Worm (Caenorhabditis elegans) whole organism, L4 larva: ENCODE measurements around the gene Y54G2A.40.
"Not testable (repeated sequence)": the region's sequence is repeated elsewhere in the genome, so short reads cannot be mapped to it uniquely, and the experiment has no call there.

Source experiments
- F10B5.3 ChIP-seq: sonication (generic microtip); optimal IDR thresholded peaks from 2 replicates; lab custom pipeline; 2016; ENCODE audit warnings: mild to moderate bottlenecking, missing genetic modification characterization, missing compliant biosample characterization
- Y105C5A.15 ChIP-seq: fragments of 200-800 bp; sonication (Bioruptor generic); IDR thresholded peaks from 2 replicates; pipeline ENCODE4 v1.3.6; 2022; ENCODE audit warnings: missing genetic modification characterization, missing compliant biosample characterization
- aha-1 ChIP-seq: fragments of 150-350 bp; peaks from one replicate; lab custom pipeline; 2014; ENCODE audit warnings: missing biosample characterization, missing genetic modification characterization
- arid-1 ChIP-seq: fragments of 200-800 bp; sonication (Bioruptor generic); conservative IDR thresholded peaks from 2 replicates; pipeline ENCODE4 v1.3.6; 2022; ENCODE audit warnings: missing genetic modification reagents, missing genetic modification characterization, missing compliant biosample characterization
- ceh-32 ChIP-seq: sonication (generic microtip); optimal IDR thresholded peaks from 2 replicates; lab custom pipeline; 2016; ENCODE audit warnings: mild to moderate bottlenecking, missing genetic modification characterization, missing compliant biosample characterization; ENCODE audit not compliant: poor library complexity
- ceh-82 ChIP-seq: sonication (generic microtip); optimal IDR thresholded peaks from 2 replicates; lab custom pipeline; 2017; ENCODE audit warnings: missing biosample characterization, missing genetic modification characterization
- daf-12 ChIP-seq: fragments of 150-350 bp; optimal IDR thresholded peaks from 2 replicates; lab custom pipeline; 2014; ENCODE audit warnings: missing biosample characterization, missing genetic modification reagents, missing genetic modification characterization
- daf-16 ChIP-seq, 3 experiments: sonication (generic microtip); optimal IDR thresholded peaks; 2 replicates each; lab custom pipeline; 2016 to 2017; ENCODE audit warnings: missing genetic modification characterization in 3 of 3, missing genetic modification reagents in 3 of 3, mild to moderate bottlenecking in 2 of 3, missing compliant biosample characterization in 2 of 3, missing biosample characterization in 1 of 3, moderate library complexity in 1 of 3
- dmd-6 ChIP-seq: fragments of 200-800 bp; sonication (Bioruptor generic); IDR thresholded peaks from 2 replicates; pipeline ENCODE4 v1.3.6; 2022; ENCODE audit warnings: missing genetic modification reagents, missing genetic modification characterization, missing compliant biosample characterization
- duxl-1 ChIP-seq: sonication (generic microtip); optimal IDR thresholded peaks from 2 replicates; lab custom pipeline; 2016; ENCODE audit warnings: mild to moderate bottlenecking, missing genetic modification characterization, moderate library complexity, missing compliant biosample characterization; ENCODE audit not compliant: poor library complexity
- lsy-2 ChIP-seq, 2 experiments: fragments of 150-350 bp in 1 of 2; sonication (generic microtip) in 1 of 2; optimal IDR thresholded peaks; 2 replicates each; lab custom pipeline; 2014 to 2017; ENCODE audit warnings: missing biosample characterization in 2 of 2, missing genetic modification characterization in 2 of 2
- madf-5 ChIP-seq, 2 experiments: fragments of 200-800 bp; sonication (Bioruptor generic); IDR thresholded peaks; 2 replicates each; pipeline ENCODE4 v1.3.6; 2022; ENCODE audit warnings: missing compliant biosample characterization in 2 of 2, missing genetic modification characterization in 2 of 2
- mes-2 ChIP-seq: sonication (generic microtip); optimal IDR thresholded peaks from 2 replicates; lab custom pipeline; 2016; ENCODE audit warnings: missing genotype, mild to moderate bottlenecking, missing genetic modification characterization, missing compliant biosample characterization; ENCODE audit not compliant: poor library complexity, severe bottlenecking
- nhr-42 ChIP-seq: fragments of 200-800 bp; sonication (Bioruptor generic); IDR thresholded peaks from 2 replicates; pipeline ENCODE4 v1.3.6; 2022; ENCODE audit warnings: missing genetic modification characterization, missing compliant biosample characterization

Y54G2A.40 gene

DNA sequence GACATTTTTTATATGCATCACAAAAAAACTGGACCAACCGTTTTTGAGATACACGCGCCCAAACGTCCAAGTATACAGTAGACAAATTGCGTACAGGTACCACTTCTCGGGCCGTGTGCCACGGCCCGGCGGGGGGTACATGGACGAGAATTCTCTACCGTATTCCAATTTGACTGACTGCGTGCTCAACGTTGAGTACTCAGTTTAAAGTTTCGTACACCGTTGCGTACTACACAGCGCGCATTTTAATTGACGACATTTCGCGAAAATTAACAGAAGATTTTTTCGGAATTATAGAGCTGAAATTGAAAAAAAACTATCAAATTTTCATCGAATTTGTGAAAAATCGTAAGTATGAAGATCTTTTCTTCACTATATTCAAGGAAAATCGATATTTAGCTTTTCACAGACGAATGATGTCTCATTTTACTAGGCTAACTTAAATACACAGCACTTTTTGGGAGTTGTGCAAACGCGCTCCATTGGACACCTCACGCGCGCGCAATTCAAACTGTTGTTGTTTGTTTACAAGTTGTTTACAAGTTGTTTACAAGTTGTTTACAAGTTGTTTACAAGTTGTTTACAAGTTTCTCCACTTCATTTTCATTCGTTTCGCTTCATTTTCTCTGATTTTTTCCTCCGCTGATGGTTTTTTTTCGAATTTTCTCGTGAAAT is 49.8 kb downstream of the Y54G2A.40 start (continued):
- peak; percentile 48 for TF ChIP-seq dmd-6 (GFP tag; lab: Robert Waterston, UW)
- TF ChIP-seq nhr-42: peak; percentile 80
- TF ChIP-seq lsy-2 (tag; optimal IDR thresholded peaks at IDR 0.05; lab: Kevin White, UChicago): peak in 1 of 2 experiments; percentile 77
- TF ChIP-seq daf-16 (GFP tag; optimal IDR thresholded peaks at IDR 0.05; lab: Kevin White, UChicago): not testable (repeated sequence)
- peak; percentile 26 for TF ChIP-seq daf-16 (tag; optimal IDR thresholded peaks at IDR 0.05; lab: Kevin White, UChicago)
- TF ChIP-seq arid-1 (GFP tag; lab: Robert Waterston, UW): peak; percentile 45; the same call in 1 of the 2 replicates

- no peak for TF ChIP-seq mes-2 (tag; lab: Kevin White, UChicago)
- TF ChIP-seq madf-5 (GFP tag; IDR thresholded peaks at IDR 0.05; lab: Robert Waterston, UW): 0 out of 4 replicates have a peak, but pooled peaks of 1 of the 2 experiments have one; percentile 19
- peak; percentile 51 for TF ChIP-seq aha-1
- no peak for TF ChIP-seq ceh-82 (tag; lab: Kevin White, UChicago)
- TF ChIP-seq daf-12: no peak
- no peak for TF ChIP-seq F10B5.3
- TF ChIP-seq duxl-1: no peak
- no peak for TF ChIP-seq ceh-32 (tag; lab: Kevin White, UChicago)
- no peak for TF ChIP-seq Y105C5A.15 (GFP tag; lab: Robert Waterston, UW)
- TF ChIP-seq, all 104 proteins: peak for 2
Measured at ce11 chrIV:2897644-2898160, 51.4 kb downstream of the Y54G2A.40 start, which contains the start of gene Y54G2A.36. Gene Y54G2A.36, plus strand, starts transcription at chrIV:2897694.
